Worm (Caenorhabditis elegans): Measurements from ENCODE around the gene T09B9.3.

Gene T09B9.3

DNA sequence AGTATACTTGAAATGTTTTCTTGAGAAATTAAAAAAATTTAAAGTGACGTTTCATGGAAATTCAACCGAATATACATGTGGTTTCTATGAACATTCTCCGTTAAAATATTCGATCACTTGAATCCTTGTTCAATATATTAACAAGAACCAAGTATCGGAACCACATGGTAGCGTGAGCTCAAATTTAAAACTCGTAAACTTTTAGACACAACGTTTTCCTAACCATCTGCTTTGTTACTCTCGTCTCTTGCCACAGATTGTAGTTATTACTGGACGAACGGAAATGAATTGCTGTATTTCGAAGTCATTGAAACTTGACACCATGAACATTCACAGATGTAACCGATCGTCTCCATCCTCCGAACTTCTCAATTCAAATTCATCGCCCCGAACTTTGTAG is 42.1 kb downstream of the T09B9.3 start:
- no peak for TF ChIP-seq B0310.2 (tag; optimal IDR thresholded peaks at IDR 0.05)
- no peak for TF ChIP-seq ama-1 (optimal IDR thresholded peaks at IDR 0.05)
- no peak for TF ChIP-seq sea-1 (GFP tag; conservative IDR thresholded peaks at IDR 0.05)
- no peak for TF ChIP-seq ets-7 (tag; optimal IDR thresholded peaks at IDR 0.05)
- TF ChIP-seq tbx-37 (GFP tag; conservative IDR thresholded peaks at IDR 0.05): no peak
- TF ChIP-seq aly-1 (tag; optimal IDR thresholded peaks at IDR 0.05): no peak
- no peak for TF ChIP-seq hmg-4 (GFP tag; optimal IDR thresholded peaks at IDR 0.05)

DNA sequence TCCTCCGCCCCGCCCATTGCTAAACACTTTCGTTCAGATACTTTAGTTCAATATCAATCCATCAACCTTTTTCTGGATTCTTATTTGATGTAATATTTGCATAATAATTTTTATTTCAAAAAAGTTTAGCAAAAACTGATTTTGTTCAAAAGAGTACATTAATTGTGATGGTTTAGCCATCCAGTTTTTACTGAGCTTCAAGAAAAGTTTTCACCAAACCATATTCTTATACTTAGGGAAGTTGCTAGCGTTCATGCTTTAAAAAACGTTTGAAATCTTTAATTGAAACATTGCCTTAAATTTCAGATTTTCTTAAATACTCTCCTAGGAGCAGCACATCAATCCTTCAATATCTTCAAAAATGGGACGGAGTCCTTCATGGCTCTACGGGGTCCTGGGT is 43.9 kb downstream of the T09B9.3 start, which contains the start of gene him-4:
Gene him-4 (plus strand): TSS at position 301 of the 400 bp plus-strand sequence.
- no peak for TF ChIP-seq ama-1 (optimal IDR thresholded peaks at IDR 0.05)
- TF ChIP-seq hmg-4 (GFP tag; optimal IDR thresholded peaks at IDR 0.05): no peak
- no peak for TF ChIP-seq flt-1 (GFP tag; IDR thresholded peaks at IDR 0.05)
- no peak for TF ChIP-seq ceh-13 (GFP tag; optimal IDR thresholded peaks at IDR 0.05)
- TF ChIP-seq scrt-1 (GFP tag; IDR thresholded peaks at IDR 0.05): no peak
- no peak for TF ChIP-seq tbx-37 (GFP tag; conservative IDR thresholded peaks at IDR 0.05)
- no peak for TF ChIP-seq ceh-36 (tag; optimal IDR thresholded peaks at IDR 0.05)
- no peak for TF ChIP-seq pes-1 (GFP tag; IDR thresholded peaks at IDR 0.05)
- no peak for TF ChIP-seq ets-7 (tag; optimal IDR thresholded peaks at IDR 0.05)
- no peak for TF ChIP-seq hmbx-1 (tag; optimal IDR thresholded peaks at IDR 0.05)
- no peak for TF ChIP-seq B0310.2 (tag; optimal IDR thresholded peaks at IDR 0.05)
- TF ChIP-seq tbx-11 (GFP tag; IDR thresholded peaks at IDR 0.05): no peak
- TF ChIP-seq sea-1 (GFP tag; conservative IDR thresholded peaks at IDR 0.05): no peak
- no peak for TF ChIP-seq F13C5.2 (tag; optimal IDR thresholded peaks at IDR 0.05)
- TF ChIP-seq hnd-1 (tag; optimal IDR thresholded peaks at IDR 0.05): no peak
- TF ChIP-seq aly-1 (tag; optimal IDR thresholded peaks at IDR 0.05): no peak

DNA sequence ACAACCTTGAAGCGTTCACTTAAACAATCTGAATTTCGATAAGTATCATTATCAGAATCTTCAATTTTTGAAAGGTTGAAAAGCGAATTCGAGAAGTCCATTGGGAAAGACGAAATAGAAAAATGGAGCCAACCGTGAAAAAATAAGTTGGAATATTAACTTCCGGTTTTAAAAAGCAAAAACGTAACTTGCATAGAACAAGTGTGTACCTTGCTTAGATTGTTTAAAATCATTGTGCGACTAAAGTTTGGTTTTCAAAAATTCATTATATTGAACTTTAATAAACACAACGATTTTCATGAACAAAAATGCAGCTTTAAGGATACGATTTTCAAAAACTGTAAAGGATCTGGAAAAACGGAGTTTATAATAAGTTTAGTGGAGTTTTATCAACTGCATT is 47.6 kb downstream of the T09B9.3 start, which contains the start of gene F15G9.2:
Gene F15G9.2 (minus strand): TSS at position 101 of the 400 bp plus-strand sequence.
- no peak for TF ChIP-seq hnd-1 (tag; optimal IDR thresholded peaks at IDR 0.05)
- no peak for TF ChIP-seq tra-4 (tag; optimal IDR thresholded peaks at IDR 0.05)
- no peak for TF ChIP-seq F13C5.2 (tag; optimal IDR thresholded peaks at IDR 0.05)
- TF ChIP-seq flt-1 (GFP tag; IDR thresholded peaks at IDR 0.05): no peak
- no peak for TF ChIP-seq tbx-37 (GFP tag; conservative IDR thresholded peaks at IDR 0.05)

DNA sequence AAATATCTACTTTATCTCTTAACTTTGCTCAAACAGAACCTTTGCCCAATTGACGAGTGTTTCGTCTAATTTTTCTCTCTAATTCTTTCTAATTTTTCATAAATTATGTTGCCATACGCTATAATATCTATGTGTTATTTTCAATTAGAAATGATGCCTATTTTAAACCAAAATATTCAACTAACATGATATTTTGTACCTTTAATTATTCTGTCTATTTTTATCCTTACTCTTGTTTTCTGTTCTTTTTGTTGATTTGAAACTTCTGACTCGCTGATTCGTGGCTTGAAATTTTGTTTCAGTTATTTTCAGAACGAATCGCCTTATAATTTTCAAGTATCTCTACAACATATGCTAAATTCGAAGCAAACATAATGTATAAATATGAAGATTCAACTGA is 51.7 kb downstream of the T09B9.3 start, which contains the start of gene F15G9.6:
Gene F15G9.6 (plus strand): TSS at position 301 of the 400 bp plus-strand sequence.
- TF ChIP-seq ceh-13 (GFP tag; optimal IDR thresholded peaks at IDR 0.05): no peak
